Worm (Caenorhabditis elegans): Measurements from ENCODE around the gene Y19D2B.1.
"Not testable (repeated sequence)": the region's sequence is repeated elsewhere in the genome, so short reads cannot be mapped to it uniquely, and the experiment has no call there.

Gene Y19D2B.1

ce11 chrII:10915732-10916131, 7.0 kb downstream of the Y19D2B.1 start, which contains the start of gene F44F4.9:
F44F4.9 (minus strand) TSS chrII:10915832.
- TF ChIP-seq drap-1 (GFP tag; optimal IDR thresholded peaks at IDR 0.05) (no peak), nhr-2 (tag; optimal IDR thresholded peaks at IDR 0.05) (no peak)

ce11 chrII:10914366-10914765, 8.4 kb downstream of the Y19D2B.1 start, which contains the start of gene F44F4.15:
F44F4.15 (plus strand) TSS chrII:10914666.
- no peak for TF ChIP-seq elt-1 (tag; optimal IDR thresholded peaks at IDR 0.05; ENCODE audit: borderline replicate concordance, insufficient read depth)
- no peak for TF ChIP-seq nhr-2 (tag; optimal IDR thresholded peaks at IDR 0.05)
- TF ChIP-seq nhr-28 (tag; optimal IDR thresholded peaks at IDR 0.05), result no peak
- no peak for TF ChIP-seq nhr-12 (tag; optimal IDR thresholded peaks at IDR 0.05)
- TF ChIP-seq elt-3 (tag; optimal IDR thresholded peaks at IDR 0.05), result no peak
- no peak for TF ChIP-seq flh-1 (GFP tag; optimal IDR thresholded peaks at IDR 0.05)
- no peak for TF ChIP-seq unc-39 (tag; optimal IDR thresholded peaks at IDR 0.05)
- no peak for TF ChIP-seq zip-8 (tag; optimal IDR thresholded peaks at IDR 0.05)
- no peak for TF ChIP-seq unc-62 (GFP tag; optimal IDR thresholded peaks at IDR 0.05)
- no peak for TF ChIP-seq bed-3 (GFP tag; optimal IDR thresholded peaks at IDR 0.05)
- no peak for TF ChIP-seq unc-120 (tag; optimal IDR thresholded peaks at IDR 0.05; ENCODE audit: poor library complexity, severe bottlenecking)
- no peak for TF ChIP-seq hlh-1 (tag; optimal IDR thresholded peaks at IDR 0.05)
- TF ChIP-seq drap-1 (GFP tag; optimal IDR thresholded peaks at IDR 0.05), result no peak
- no peak for TF ChIP-seq mab-5 (tag; optimal IDR thresholded peaks at IDR 0.05)
- no peak for TF ChIP-seq nhr-237 (tag; optimal IDR thresholded peaks at IDR 0.05)
- TF ChIP-seq M03D4.4 (tag; optimal IDR thresholded peaks at IDR 0.05), result no peak
- TF ChIP-seq snpc-4 (tag; optimal IDR thresholded peaks at IDR 0.05), result no peak
- no peak for TF ChIP-seq mls-2 (tag; optimal IDR thresholded peaks at IDR 0.05)
- no peak for TF ChIP-seq ces-1 (GFP tag; optimal IDR thresholded peaks at IDR 0.05)
- TF ChIP-seq ham-2 (GFP tag; optimal IDR thresholded peaks at IDR 0.05), result no peak

ce11 chrII:10912995-10913394, 9.8 kb downstream of the Y19D2B.1 start:
- TF ChIP-seq ceh-39 (tag; optimal IDR thresholded peaks at IDR 0.05) (no peak), zip-8 (tag; optimal IDR thresholded peaks at IDR 0.05) (no peak), lin-32 (GFP tag; optimal IDR thresholded peaks at IDR 0.05) (no peak), lin-13 (tag; optimal IDR thresholded peaks at IDR 0.05) (no peak), snpc-4 (tag; optimal IDR thresholded peaks at IDR 0.05) (no peak), bed-3 (GFP tag; optimal IDR thresholded peaks at IDR 0.05) (no peak), flh-1 (GFP tag; optimal IDR thresholded peaks at IDR 0.05) (no peak), ces-1 (GFP tag; optimal IDR thresholded peaks at IDR 0.05) (no peak), elt-3 (tag; optimal IDR thresholded peaks at IDR 0.05) (no peak), ham-2 (GFP tag; optimal IDR thresholded peaks at IDR 0.05) (no peak), hlh-1 (tag; optimal IDR thresholded peaks at IDR 0.05) (no peak), pha-4 (tag; optimal IDR thresholded peaks at IDR 0.05) (no peak), nhr-12 (tag; optimal IDR thresholded peaks at IDR 0.05) (no peak)

- TF ChIP-seq sptf-1 (tag; optimal IDR thresholded peaks at IDR 0.05) (no peak), elt-3 (tag; optimal IDR thresholded peaks at IDR 0.05) (no peak), unc-39 (tag; optimal IDR thresholded peaks at IDR 0.05) (no peak), tbx-8 (GFP tag; optimal IDR thresholded peaks at IDR 0.05) (no peak)
These were observed 12.6 kb downstream of the Y19D2B.1 start, which contains the start of gene sra-11 for ce11 chrII:10910219-10910618. sra-11 (minus strand) TSS chrII:10910319.

ce11 chrII:10904379-10904778, 18.4 kb downstream of the Y19D2B.1 start, which contains the start of gene sra-12:
sra-12 (minus strand) TSS chrII:10904479.
- not testable (repeated sequence) for TF ChIP-seq cnd-1, snpc-4, sptf-1 (tag; optimal IDR thresholded peaks at IDR 0.05)

ce11 chrII:10902104-10902503, 20.7 kb downstream of the Y19D2B.1 start, which contains the start of gene gly-1:
gly-1 (minus strand) TSS chrII:10902204.
- no peak for TF ChIP-seq lsy-2 (tag; optimal IDR thresholded peaks at IDR 0.05)
- no peak for TF ChIP-seq bed-3 (GFP tag; optimal IDR thresholded peaks at IDR 0.05)
- TF ChIP-seq mls-2 (tag; optimal IDR thresholded peaks at IDR 0.05), result no peak

- TF ChIP-seq hlh-1 (tag; optimal IDR thresholded peaks at IDR 0.05) (no peak), sptf-1 (tag; optimal IDR thresholded peaks at IDR 0.05) (no peak), lin-32 (GFP tag; optimal IDR thresholded peaks at IDR 0.05) (no peak), nhr-12 (tag; optimal IDR thresholded peaks at IDR 0.05) (no peak), unc-39 (tag; optimal IDR thresholded peaks at IDR 0.05) (no peak)
These were observed 23.8 kb downstream of the Y19D2B.1 start for ce11 chrII:10898998-10899397.
